Worm (Caenorhabditis elegans) whole organism, early embryonic: Measurements from ENCODE around the gene oac-4.
"Not testable (repeated sequence)": the region's sequence is repeated elsewhere in the genome, so short reads cannot be mapped to it uniquely, and the experiment has no call there.

Source experiments
- B0310.2 ChIP-seq: sonication (generic microtip); optimal IDR thresholded peaks from 2 replicates; lab custom pipeline; 2016; ENCODE audit warnings: mild to moderate bottlenecking, missing genetic modification characterization, missing compliant biosample characterization
- F13C5.2 ChIP-seq: sonication (generic microtip); optimal IDR thresholded peaks from 2 replicates; lab custom pipeline; 2017; ENCODE audit warnings: mild to moderate bottlenecking, missing genetic modification characterization, inconsistent platforms, missing compliant biosample characterization
- aly-1 ChIP-seq: sonication (generic microtip); optimal IDR thresholded peaks from 2 replicates; lab custom pipeline; 2016; ENCODE audit warnings: missing genetic modification characterization, missing compliant biosample characterization
- ama-1 ChIP-seq: fragments of 150-350 bp; optimal IDR thresholded peaks from 2 replicates; lab custom pipeline; 2014
- ceh-13 ChIP-seq: fragments of 200-800 bp; sonication (Bioruptor generic); optimal IDR thresholded peaks from 2 replicates; lab custom pipeline; 2018; ENCODE audit warnings: mild to moderate bottlenecking, missing genetic modification characterization, missing compliant biosample characterization
- ceh-36 ChIP-seq: sonication (generic microtip); optimal IDR thresholded peaks from 2 replicates; lab custom pipeline; 2016; ENCODE audit warnings: missing genetic modification characterization, inconsistent platforms, missing compliant biosample characterization
- ets-7 ChIP-seq: sonication (generic microtip); optimal IDR thresholded peaks from 2 replicates; lab custom pipeline; 2016; ENCODE audit warnings: missing genotype, missing genetic modification characterization, missing compliant biosample characterization
- flt-1 ChIP-seq: fragments of 200-800 bp; sonication (Bioruptor generic); IDR thresholded peaks from 2 replicates; pipeline ENCODE4 v1.3.6; 2022; ENCODE audit warnings: missing genetic modification characterization, missing compliant biosample characterization
- hmbx-1 ChIP-seq: sonication (generic microtip); optimal IDR thresholded peaks from 2 replicates; lab custom pipeline; 2016; ENCODE audit warnings: mild to moderate bottlenecking, missing genetic modification characterization, missing compliant biosample characterization
- hmg-4 ChIP-seq: fragments of 200-800 bp; sonication (Bioruptor generic); optimal IDR thresholded peaks from 2 replicates; lab custom pipeline; 2018; ENCODE audit warnings: mild to moderate bottlenecking, missing genetic modification characterization, missing compliant biosample characterization
- hnd-1 ChIP-seq: sonication (generic microtip); optimal IDR thresholded peaks from 2 replicates; lab custom pipeline; 2016; ENCODE audit warnings: missing genetic modification characterization, missing compliant biosample characterization
- pes-1 ChIP-seq: fragments of 200-800 bp; sonication (Bioruptor generic); IDR thresholded peaks from 2 replicates; pipeline ENCODE4 v1.3.6; 2022; ENCODE audit warnings: missing genetic modification reagents, missing genetic modification characterization, missing compliant biosample characterization
- scrt-1 ChIP-seq: fragments of 200-800 bp; sonication (Bioruptor generic); IDR thresholded peaks from 2 replicates; pipeline ENCODE4 v1.3.6; 2022; ENCODE audit warnings: missing genetic modification characterization, missing compliant biosample characterization
- sea-1 ChIP-seq: fragments of 200-800 bp; sonication (Bioruptor generic); conservative IDR thresholded peaks from 2 replicates; pipeline ENCODE4 v1.3.6; 2022; ENCODE audit warnings: missing genetic modification characterization, missing compliant biosample characterization
- tbx-11 ChIP-seq: fragments of 200-800 bp; sonication (Bioruptor generic); IDR thresholded peaks from 2 replicates; pipeline ENCODE4 v1.3.6; 2022; ENCODE audit warnings: missing genetic modification characterization, missing compliant biosample characterization
- tbx-37 ChIP-seq: fragments of 200-800 bp; sonication (Bioruptor generic); conservative IDR thresholded peaks from 2 replicates; pipeline ENCODE4 v1.3.6; 2022; ENCODE audit warnings: missing genetic modification reagents, missing genetic modification characterization, missing compliant biosample characterization
- tra-4 ChIP-seq: sonication (generic microtip); optimal IDR thresholded peaks from 2 replicates; lab custom pipeline; 2017; ENCODE audit warnings: missing genetic modification characterization, missing compliant biosample characterization

The oac-4 gene

DNA sequence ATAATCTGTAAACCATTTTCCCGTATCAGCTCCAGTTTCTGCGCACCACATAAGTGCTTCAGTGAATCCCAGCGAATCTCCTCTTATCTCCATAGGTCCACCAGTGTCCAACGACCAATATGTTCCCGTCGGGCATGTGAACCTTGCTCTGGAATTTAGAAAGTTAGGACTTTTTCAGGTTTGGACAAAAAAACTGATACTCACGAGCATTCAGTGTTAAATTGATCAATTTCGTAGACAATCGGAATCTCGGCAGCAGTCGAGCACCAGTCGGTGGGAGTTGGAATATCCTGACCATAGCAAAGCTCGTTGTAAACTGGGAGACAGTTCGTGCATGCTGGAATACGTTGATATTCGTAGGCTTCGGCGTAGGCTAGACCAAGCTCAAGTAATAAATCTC, 6.2 kb downstream of the oac-4 start:
- no peak for TF ChIP-seq ets-7 (tag; lab: Kevin White, UChicago)
- TF ChIP-seq hnd-1 (tag; lab: Kevin White, UChicago), result no peak
- TF ChIP-seq scrt-1, result no peak
- no peak for TF ChIP-seq pes-1
- TF ChIP-seq B0310.2 (tag; lab: Kevin White, UChicago), result no peak

DNA sequence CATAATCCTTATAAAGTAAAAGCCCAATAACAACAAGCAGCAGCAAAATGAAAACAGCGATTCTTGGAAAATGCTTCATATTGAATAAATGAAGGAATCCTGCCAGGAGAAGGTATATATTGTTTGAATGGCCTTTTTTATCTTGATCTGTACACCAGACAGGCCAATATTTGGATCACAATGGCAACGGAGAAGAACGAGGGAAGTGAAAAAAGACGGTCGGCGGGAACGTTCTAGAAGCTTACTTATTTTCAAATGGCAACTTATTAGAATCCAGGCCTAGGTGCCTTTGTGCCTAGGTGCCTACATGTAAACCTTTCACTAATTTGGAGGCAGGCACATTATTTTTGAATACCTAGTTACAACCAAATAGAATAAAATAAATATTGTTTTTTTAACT, 8.0 kb downstream of the oac-4 start, which contains the start of gene F54D10.8:
F54D10.8 (minus strand) TSS at position 101 of the 400 bp plus-strand sequence.
- TF ChIP-seq tra-4 (tag; lab: Kevin White, UChicago), result no peak
- no peak for TF ChIP-seq tbx-37 (GFP tag; lab: Robert Waterston, UW)
- TF ChIP-seq sea-1 (GFP tag; lab: Robert Waterston, UW), result no peak
- TF ChIP-seq hnd-1 (tag; lab: Kevin White, UChicago), result no peak
- no peak for TF ChIP-seq hmbx-1 (tag; lab: Kevin White, UChicago)
- TF ChIP-seq flt-1, result no peak
- TF ChIP-seq aly-1 (tag; lab: Kevin White, UChicago), result no peak
- TF ChIP-seq ceh-13 (GFP tag; lab: Kevin White, UChicago), result no peak
- TF ChIP-seq scrt-1, result no peak
- TF ChIP-seq B0310.2 (tag; lab: Kevin White, UChicago), result no peak
- TF ChIP-seq hmg-4 (GFP tag; lab: Kevin White, UChicago), result no peak
- no peak for TF ChIP-seq ama-1 (lab: Kevin White, UChicago)
- TF ChIP-seq ets-7 (tag; lab: Kevin White, UChicago), result no peak
- no peak for TF ChIP-seq F13C5.2 (tag; lab: Kevin White, UChicago)
- TF ChIP-seq ceh-36 (tag; lab: Kevin White, UChicago), result no peak
- no peak for TF ChIP-seq tbx-11 (GFP tag; lab: Robert Waterston, UW)

DNA sequence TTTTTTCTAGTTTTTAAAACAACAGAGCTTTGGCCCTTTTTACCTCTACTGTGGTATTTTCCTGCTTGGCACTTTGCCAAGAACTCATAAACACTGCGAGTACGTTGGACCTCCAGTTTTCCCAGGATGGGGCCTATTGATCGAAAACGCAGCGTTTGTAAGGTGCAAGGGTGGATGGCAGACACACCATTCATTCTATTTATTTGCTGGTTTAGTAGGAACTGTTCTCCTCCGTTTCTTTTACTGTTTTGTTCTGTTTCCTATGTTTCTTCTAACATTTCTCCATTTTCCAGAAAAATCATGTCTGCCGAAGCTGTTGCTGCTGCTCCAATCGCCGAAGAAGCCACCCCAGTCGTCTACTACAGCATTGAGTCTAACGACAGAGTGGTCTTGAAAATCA, 12.0 kb downstream of the oac-4 start, which contains the start of gene skr-15:
skr-15 (plus strand) TSS at position 301 of the 400 bp plus-strand sequence.
- no peak for TF ChIP-seq flt-1
- TF ChIP-seq tra-4 (tag; lab: Kevin White, UChicago), result no peak

DNA sequence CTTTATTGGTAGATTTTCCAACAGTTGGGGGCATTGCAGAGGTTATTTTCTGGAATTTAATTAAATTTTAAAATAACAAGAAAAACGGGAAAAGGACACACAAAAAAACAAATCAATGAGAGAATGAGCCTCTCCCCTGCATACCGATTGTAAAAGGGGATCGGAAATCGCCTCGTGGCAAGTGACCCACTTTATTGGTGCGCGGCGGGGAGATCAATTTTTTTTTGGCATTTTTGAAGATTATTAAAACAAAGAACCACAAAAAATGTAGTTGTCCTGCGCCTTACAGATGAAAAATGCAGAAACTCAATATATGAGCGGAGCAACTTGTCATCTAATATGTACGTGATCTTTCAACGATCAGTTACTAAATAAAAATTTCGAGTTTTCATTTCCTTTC, 14.6 kb downstream of the oac-4 start, which contains the start of gene F54D10.7:
F54D10.7 (minus strand) TSS at position 49 of the 400 bp plus-strand sequence.
- TF ChIP-seq ceh-13 (GFP tag; lab: Kevin White, UChicago), result no peak
- TF ChIP-seq tbx-11 (GFP tag; lab: Robert Waterston, UW), result no peak
- no peak for TF ChIP-seq scrt-1

DNA sequence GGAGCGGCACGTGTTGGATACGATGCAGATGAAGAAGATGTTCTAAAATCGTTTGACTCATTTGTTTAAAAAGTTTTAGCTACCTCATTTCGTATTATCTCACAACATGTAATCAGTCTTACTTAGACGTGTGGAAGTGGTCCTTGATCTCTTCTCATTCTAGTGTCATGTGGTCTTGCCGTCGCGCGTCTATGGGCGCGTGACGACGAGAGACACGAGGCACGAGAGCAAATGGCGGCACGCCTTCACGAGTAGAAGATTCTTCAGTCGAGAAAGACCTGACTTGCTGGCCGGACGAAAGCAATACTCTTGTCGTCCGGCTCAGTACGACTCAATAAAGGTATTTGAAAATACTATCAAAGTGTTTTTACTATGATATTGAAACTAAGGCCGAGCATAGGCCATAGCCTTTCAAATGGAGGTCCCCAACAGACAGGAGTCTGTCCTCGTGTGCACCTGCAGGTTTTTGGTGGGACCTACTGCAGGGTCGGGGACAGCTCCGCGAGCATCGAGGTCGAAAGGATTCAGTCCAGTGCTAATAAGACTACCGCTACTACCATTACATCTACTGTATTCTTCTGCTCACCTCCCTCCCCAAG, 19.5 kb downstream of the oac-4 start, which contains the start of gene fbxa-24:
fbxa-24 (plus strand) TSS at position 276 of the 599 bp plus-strand sequence.
- TF ChIP-seq tbx-37 (GFP tag; lab: Robert Waterston, UW); hmbx-1 (tag; lab: Kevin White, UChicago); aly-1 (tag; lab: Kevin White, UChicago): not testable (repeated sequence)

DNA sequence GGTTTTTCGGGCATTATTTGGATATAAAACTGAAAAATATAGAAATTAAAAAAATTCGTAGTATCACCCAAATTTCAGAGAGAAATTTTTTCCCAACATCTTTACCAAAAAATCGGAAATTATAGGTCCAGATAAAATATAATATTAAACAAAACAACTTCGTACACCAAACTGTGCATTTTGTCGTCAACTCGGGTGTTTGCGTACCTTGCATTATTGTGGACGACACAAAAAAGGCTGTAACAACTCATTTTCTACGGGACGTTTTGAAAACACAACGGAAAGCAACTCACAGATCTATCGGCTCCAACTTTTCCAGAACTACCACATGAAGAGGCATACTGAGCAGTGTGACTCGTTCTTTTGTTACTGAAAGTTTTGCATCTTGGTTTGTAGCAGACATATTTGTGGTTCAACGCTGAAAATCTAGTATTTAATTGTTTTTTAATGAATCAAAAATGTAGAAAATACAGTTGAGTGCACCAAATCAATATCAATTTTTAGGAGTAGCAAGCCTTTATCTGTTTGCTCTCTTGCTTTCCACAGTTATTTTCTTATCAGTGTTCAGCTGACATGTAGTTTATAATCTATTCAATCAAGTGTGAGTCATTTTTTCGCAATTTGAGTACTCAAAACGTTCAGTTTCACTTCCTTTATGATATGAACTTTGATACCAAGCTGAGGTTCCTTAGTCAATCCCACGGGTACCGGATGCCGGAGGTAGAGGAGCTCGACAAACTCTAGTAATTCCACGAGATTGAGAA, 20.2 kb downstream of the oac-4 start:
- no peak for TF ChIP-seq flt-1
- no peak for TF ChIP-seq hmbx-1 (tag; lab: Kevin White, UChicago)
- no peak for TF ChIP-seq B0310.2 (tag; lab: Kevin White, UChicago)
- no peak for TF ChIP-seq F13C5.2 (tag; lab: Kevin White, UChicago)
- no peak for TF ChIP-seq aly-1 (tag; lab: Kevin White, UChicago)
- no peak for TF ChIP-seq tbx-37 (GFP tag; lab: Robert Waterston, UW)
- no peak for TF ChIP-seq tra-4 (tag; lab: Kevin White, UChicago)

DNA sequence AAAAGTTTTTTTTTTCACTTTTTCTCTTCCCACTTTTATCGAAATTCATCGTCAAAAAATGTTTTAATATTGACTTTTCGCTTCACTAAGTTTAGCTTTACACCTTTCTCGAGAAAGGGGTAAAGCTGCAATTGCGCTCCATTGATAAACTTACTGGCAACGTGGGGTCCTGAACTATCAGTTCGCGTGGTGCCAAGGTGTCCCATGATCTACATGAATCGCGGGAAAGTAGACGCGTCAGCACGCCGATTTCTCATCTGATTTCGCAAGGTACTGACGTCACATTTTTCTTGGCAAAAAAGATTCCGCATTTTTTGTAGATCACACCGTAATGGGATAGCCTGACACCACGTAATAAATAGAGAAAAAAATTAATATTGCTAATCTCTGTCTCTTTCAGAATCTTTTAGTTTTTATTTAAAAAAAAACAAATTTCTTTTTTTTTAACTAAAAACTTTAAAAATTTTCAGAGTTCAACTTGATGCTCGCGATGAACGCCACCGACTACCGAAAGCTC, 23.9 kb downstream of the oac-4 start, which contains the start of gene lido-15:
lido-15 (plus strand) TSS at position 467 of the 517 bp plus-strand sequence.
- TF ChIP-seq F13C5.2 (tag; lab: Kevin White, UChicago), result no peak
- no peak for TF ChIP-seq tra-4 (tag; lab: Kevin White, UChicago)
- TF ChIP-seq tbx-37 (GFP tag; lab: Robert Waterston, UW), result no peak
- TF ChIP-seq flt-1, result no peak
- no peak for TF ChIP-seq aly-1 (tag; lab: Kevin White, UChicago)
- no peak for TF ChIP-seq pes-1
- TF ChIP-seq ama-1 (lab: Kevin White, UChicago), result no peak

DNA sequence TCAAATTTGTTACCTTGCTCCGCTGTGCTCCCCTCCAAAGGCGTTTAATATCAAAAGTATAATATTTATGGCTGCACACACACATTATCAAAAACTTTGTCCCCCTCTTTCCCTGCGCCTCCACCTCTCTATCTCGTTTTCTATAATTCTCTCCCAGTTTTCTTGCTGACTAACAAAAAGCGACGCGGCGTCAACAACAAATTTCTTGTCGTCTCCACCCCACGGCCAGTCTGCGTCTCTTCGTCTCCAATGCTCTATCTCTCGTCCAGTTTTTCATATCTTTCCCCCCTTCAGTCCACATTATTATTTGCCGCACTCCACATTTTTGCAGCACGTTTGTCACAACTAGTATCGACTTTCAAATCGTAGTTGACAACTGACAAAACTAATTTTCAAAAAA, 25.3 kb downstream of the oac-4 start:
- no peak for TF ChIP-seq hmbx-1 (tag; lab: Kevin White, UChicago)
- TF ChIP-seq tbx-37 (GFP tag; lab: Robert Waterston, UW), result no peak
- TF ChIP-seq aly-1 (tag; lab: Kevin White, UChicago), result no peak
- no peak for TF ChIP-seq tbx-11 (GFP tag; lab: Robert Waterston, UW)
- no peak for TF ChIP-seq scrt-1
- TF ChIP-seq pes-1, result no peak
- no peak for TF ChIP-seq F13C5.2 (tag; lab: Kevin White, UChicago)
- TF ChIP-seq tra-4 (tag; lab: Kevin White, UChicago), result no peak
- no peak for TF ChIP-seq ceh-13 (GFP tag; lab: Kevin White, UChicago)
- TF ChIP-seq B0310.2 (tag; lab: Kevin White, UChicago), result no peak
